Worm (Caenorhabditis elegans) whole organism, L4 larva: ENCODE measurements around the gene rpl-18.

Source experiments
- D1046.2 ChIP-seq: fragments of 200-800 bp; sonication (Bioruptor generic); IDR thresholded peaks from 2 replicates; pipeline ENCODE4 v1.3.6; 2022; ENCODE audit warnings: missing genetic modification characterization, missing compliant biosample characterization
- F26F4.8 ChIP-seq: fragments of 200-800 bp; sonication (Bioruptor generic); conservative IDR thresholded peaks from 2 replicates; pipeline ENCODE4 v1.3.6; 2022; ENCODE audit warnings: missing genetic modification characterization, missing compliant biosample characterization
- F37D6.2 ChIP-seq: sonication (generic microtip); optimal IDR thresholded peaks from 2 replicates; lab custom pipeline; 2016; ENCODE audit warnings: mild to moderate bottlenecking, missing genetic modification characterization, missing compliant biosample characterization
- F44E2.7 ChIP-seq: fragments of 200-800 bp; sonication (Bioruptor generic); IDR thresholded peaks from 2 replicates; pipeline ENCODE4 v2.1.2; 2022; ENCODE audit warnings: missing genetic modification characterization, missing compliant biosample characterization
- R02D3.7 ChIP-seq: fragments of 150-350 bp; sonication (generic microtip); optimal IDR thresholded peaks from 3 replicates; lab custom pipeline; 2014; ENCODE audit warnings: missing biosample characterization, missing genetic modification characterization
- T20F7.1 ChIP-seq: fragments of 200-800 bp; sonication (Bioruptor generic); optimal IDR thresholded peaks from 2 replicates; lab custom pipeline; 2018; ENCODE audit warnings: mild to moderate bottlenecking, missing genetic modification characterization, missing compliant biosample characterization
- Y105C5A.15 ChIP-seq: fragments of 200-800 bp; sonication (Bioruptor generic); IDR thresholded peaks from 2 replicates; pipeline ENCODE4 v1.3.6; 2022; ENCODE audit warnings: missing genetic modification characterization, missing compliant biosample characterization
- Y48G9A.11 ChIP-seq: fragments of 200-800 bp; sonication (Bioruptor generic); IDR thresholded peaks from 2 replicates; pipeline ENCODE4 v1.3.6; 2022; ENCODE audit warnings: missing genetic modification reagents, missing genetic modification characterization, missing compliant biosample characterization
- Y5F2A.4 ChIP-seq: fragments of 200-800 bp; sonication (Bioruptor generic); optimal IDR thresholded peaks from 2 replicates; lab custom pipeline; 2018; ENCODE audit warnings: mild to moderate bottlenecking, missing genetic modification characterization, missing compliant biosample characterization
- Y75B8A.6 ChIP-seq: fragments of 200-800 bp; sonication (Bioruptor generic); IDR thresholded peaks from 2 replicates; pipeline ENCODE4 v1.3.6; 2022; ENCODE audit warnings: missing genetic modification reagents, missing genetic modification characterization, missing compliant biosample characterization
- ZK337.2 ChIP-seq: fragments of 200-800 bp; sonication (Bioruptor generic); IDR thresholded peaks from 2 replicates; pipeline ENCODE4 v1.3.6; 2022; ENCODE audit warnings: missing genetic modification reagents, missing genetic modification characterization, missing compliant biosample characterization
- aha-1 ChIP-seq: fragments of 150-350 bp; peaks from one replicate; lab custom pipeline; 2014; ENCODE audit warnings: missing biosample characterization, missing genetic modification characterization
- arid-1 ChIP-seq: fragments of 200-800 bp; sonication (Bioruptor generic); conservative IDR thresholded peaks from 2 replicates; pipeline ENCODE4 v1.3.6; 2022; ENCODE audit warnings: missing genetic modification reagents, missing genetic modification characterization, missing compliant biosample characterization
- ceh-32 ChIP-seq: sonication (generic microtip); optimal IDR thresholded peaks from 2 replicates; lab custom pipeline; 2016; ENCODE audit warnings: mild to moderate bottlenecking, missing genetic modification characterization, missing compliant biosample characterization; ENCODE audit not compliant: poor library complexity
- ctbp-1 ChIP-seq: fragments of 200-800 bp; sonication (Bioruptor generic); IDR thresholded peaks from 2 replicates; pipeline ENCODE4 v1.3.6; 2022; ENCODE audit warnings: missing genetic modification reagents, missing genetic modification characterization, missing compliant biosample characterization
- daf-16 ChIP-seq, 3 experiments: sonication (generic microtip); optimal IDR thresholded peaks; 2 replicates each; lab custom pipeline; 2016 to 2017; ENCODE audit warnings: missing genetic modification characterization in 3 of 3, missing genetic modification reagents in 3 of 3, mild to moderate bottlenecking in 2 of 3, missing compliant biosample characterization in 2 of 3, missing biosample characterization in 1 of 3, moderate library complexity in 1 of 3
- daf-8 ChIP-seq: fragments of 200-800 bp; sonication (Bioruptor generic); IDR thresholded peaks from 2 replicates; pipeline ENCODE4 v1.3.6; 2022; ENCODE audit warnings: missing genetic modification characterization, missing compliant biosample characterization
- dpl-1 ChIP-seq: fragments of 150-350 bp; optimal IDR thresholded peaks from 2 replicates; lab custom pipeline; 2014; ENCODE audit warnings: missing biosample characterization, missing genetic modification reagents, missing genetic modification characterization
- egl-27 ChIP-seq: sonication (generic microtip); optimal IDR thresholded peaks from 3 replicates; lab custom pipeline; 2017; ENCODE audit warnings: missing biosample characterization, missing genetic modification reagents, missing genetic modification characterization
- egl-43 ChIP-seq: fragments of 200-800 bp; sonication (Bioruptor generic); IDR thresholded peaks from 2 replicates; pipeline ENCODE4 v1.3.6; 2022; ENCODE audit warnings: missing genetic modification reagents, missing genetic modification characterization, missing compliant biosample characterization
- fos-1 ChIP-seq: fragments of 150-350 bp; optimal IDR thresholded peaks from 2 replicates; lab custom pipeline; 2014; ENCODE audit warnings: missing biosample characterization, missing genetic modification characterization
- hif-1 ChIP-seq, 2 experiments: sonication (generic microtip); optimal IDR thresholded peaks; 2 replicates each; lab custom pipeline; 2016 to 2017; ENCODE audit warnings: missing compliant biosample characterization in 2 of 2, missing genetic modification characterization in 2 of 2, missing genetic modification reagents in 2 of 2, missing genotype in 2 of 2, mild to moderate bottlenecking in 1 of 2
- hlh-11 ChIP-seq: fragments of 200-800 bp; sonication (Bioruptor generic); optimal IDR thresholded peaks from 2 replicates; lab custom pipeline; 2018; ENCODE audit warnings: mild to moderate bottlenecking, missing genetic modification characterization, missing compliant biosample characterization
- jun-1 ChIP-seq: fragments of 150-350 bp; optimal IDR thresholded peaks from 2 replicates; lab custom pipeline; 2014; ENCODE audit warnings: missing biosample characterization, missing genetic modification reagents, missing genetic modification characterization
- lim-7 ChIP-seq: fragments of 200-800 bp; sonication (Bioruptor generic); IDR thresholded peaks from 2 replicates; pipeline ENCODE4 v1.3.6; 2022; ENCODE audit warnings: missing genetic modification characterization, missing compliant biosample characterization
- lin-1 ChIP-seq: fragments of 200-800 bp; sonication (Bioruptor generic); IDR thresholded peaks from 2 replicates; pipeline ENCODE4 v1.3.6; 2022; ENCODE audit warnings: missing genetic modification reagents, missing genetic modification characterization, missing compliant biosample characterization
- lin-15B ChIP-seq: fragments of 150-350 bp; sonication (generic microtip); optimal IDR thresholded peaks from 3 replicates; lab custom pipeline; 2014; ENCODE audit warnings: missing biosample characterization, missing genetic modification characterization
- lin-38 ChIP-seq: fragments of 200-800 bp; sonication (Bioruptor generic); IDR thresholded peaks from 2 replicates; pipeline ENCODE4 v1.3.6; 2022; ENCODE audit warnings: missing genetic modification reagents, missing genetic modification characterization, missing compliant biosample characterization
- madf-5 ChIP-seq, 2 experiments: fragments of 200-800 bp; sonication (Bioruptor generic); IDR thresholded peaks; 2 replicates each; pipeline ENCODE4 v1.3.6; 2022; ENCODE audit warnings: missing compliant biosample characterization in 2 of 2, missing genetic modification characterization in 2 of 2
- mdt-29 ChIP-seq: fragments of 200-800 bp; sonication (Bioruptor generic); IDR thresholded peaks from 2 replicates; pipeline ENCODE4 v1.3.6; 2022; ENCODE audit warnings: missing genetic modification reagents, missing genetic modification characterization, missing compliant biosample characterization
- mes-2 ChIP-seq: sonication (generic microtip); optimal IDR thresholded peaks from 2 replicates; lab custom pipeline; 2016; ENCODE audit warnings: missing genotype, mild to moderate bottlenecking, missing genetic modification characterization, missing compliant biosample characterization; ENCODE audit not compliant: poor library complexity, severe bottlenecking
- mxl-2 ChIP-seq: fragments of 200-800 bp; sonication (Bioruptor generic); conservative IDR thresholded peaks from 2 replicates; pipeline ENCODE4 v1.3.6; 2022; ENCODE audit warnings: missing genetic modification reagents, missing genetic modification characterization, missing compliant biosample characterization
- mxl-3 ChIP-seq: fragments of 200-800 bp; sonication (Bioruptor generic); optimal IDR thresholded peaks from 2 replicates; lab custom pipeline; 2018; ENCODE audit warnings: mild to moderate bottlenecking, missing genetic modification characterization, missing compliant biosample characterization
- nhr-102 ChIP-seq: sonication (generic microtip); optimal IDR thresholded peaks from 2 replicates; lab custom pipeline; 2016; ENCODE audit warnings: mild to moderate bottlenecking, missing genetic modification characterization, moderate library complexity, missing compliant biosample characterization
- nhr-11 ChIP-seq: fragments of 150-350 bp; optimal IDR thresholded peaks from 2 replicates; lab custom pipeline; 2014; ENCODE audit warnings: missing biosample characterization, missing genetic modification characterization
- nhr-111 ChIP-seq: fragments of 200-800 bp; sonication (Bioruptor generic); optimal IDR thresholded peaks from 2 replicates; lab custom pipeline; 2018; ENCODE audit warnings: mild to moderate bottlenecking, missing genetic modification characterization, missing compliant biosample characterization
- nhr-25 ChIP-seq: sonication (generic microtip); optimal IDR thresholded peaks from 2 replicates; lab custom pipeline; 2017; ENCODE audit warnings: missing genetic modification characterization, mild to moderate bottlenecking, missing compliant biosample characterization, antibody characterized with exemption, moderate library complexity, borderline replicate concordance; ENCODE audit not compliant: insufficient read depth
- nhr-6 ChIP-seq: fragments of 150-350 bp; optimal IDR thresholded peaks from 2 replicates; lab custom pipeline; 2014; ENCODE audit warnings: missing biosample characterization, missing genetic modification characterization
- nhr-77 ChIP-seq: fragments of 150-350 bp; optimal IDR thresholded peaks from 2 replicates; lab custom pipeline; 2014; ENCODE audit warnings: missing biosample characterization, missing genetic modification characterization
- pqm-1 ChIP-seq: sonication (generic microtip); optimal IDR thresholded peaks from 2 replicates; lab custom pipeline; 2017; ENCODE audit warnings: missing biosample characterization, missing genetic modification characterization
- rbr-2 ChIP-seq: sonication (generic microtip); optimal IDR thresholded peaks from 2 replicates; lab custom pipeline; 2016; ENCODE audit warnings: missing genotype, missing genetic modification characterization, missing compliant biosample characterization
- saeg-2 ChIP-seq: fragments of 200-800 bp; sonication (Bioruptor generic); IDR thresholded peaks from 2 replicates; pipeline ENCODE4 v1.3.6; 2022; ENCODE audit warnings: missing genetic modification reagents, missing genetic modification characterization, missing compliant biosample characterization
- snpc-1.2 ChIP-seq: fragments of 200-800 bp; sonication (Bioruptor generic); IDR thresholded peaks from 2 replicates; pipeline ENCODE4 v1.3.6; 2022; ENCODE audit warnings: missing genetic modification reagents, missing genetic modification characterization, missing compliant biosample characterization
- snpc-4 ChIP-seq: fragments of 150-350 bp; optimal IDR thresholded peaks from 2 replicates; lab custom pipeline; 2014; ENCODE audit warnings: missing biosample characterization, missing genetic modification characterization
- spr-1 ChIP-seq: sonication (generic microtip); optimal IDR thresholded peaks from 2 replicates; lab custom pipeline; 2016; ENCODE audit warnings: mild to moderate bottlenecking, missing genetic modification characterization, missing compliant biosample characterization
- spr-3 ChIP-seq: fragments of 200-800 bp; sonication (Bioruptor generic); optimal IDR thresholded peaks from 2 replicates; lab custom pipeline; 2018; ENCODE audit warnings: mild to moderate bottlenecking, missing genetic modification characterization, missing compliant biosample characterization
- tra-1 ChIP-seq: fragments of 200-800 bp; sonication (Bioruptor generic); IDR thresholded peaks from 2 replicates; pipeline ENCODE4 v1.3.6; 2022; ENCODE audit warnings: missing genetic modification reagents, missing genetic modification characterization, missing compliant biosample characterization
- vab-7 ChIP-seq: fragments of 200-800 bp; sonication (Bioruptor generic); IDR thresholded peaks from 2 replicates; pipeline ENCODE4 v1.3.6; 2022; ENCODE audit warnings: missing genetic modification reagents, missing genetic modification characterization, missing compliant biosample characterization
- zfp-3 ChIP-seq: fragments of 200-800 bp; sonication (Bioruptor generic); conservative IDR thresholded peaks from 2 replicates; pipeline ENCODE4 v1.3.6; 2022; ENCODE audit warnings: missing genetic modification reagents, missing genetic modification characterization, missing compliant biosample characterization
- zip-2 ChIP-seq: fragments of 150-350 bp; optimal IDR thresholded peaks from 2 replicates; lab custom pipeline; 2014; ENCODE audit warnings: missing biosample characterization, missing genetic modification characterization
- ztf-11 ChIP-seq: fragments of 150-350 bp; optimal IDR thresholded peaks from 2 replicates; lab custom pipeline; 2014; ENCODE audit warnings: missing biosample characterization, missing genetic modification characterization
- ztf-7 ChIP-seq: fragments of 150-350 bp; optimal IDR thresholded peaks from 2 replicates; lab custom pipeline; 2014; ENCODE audit warnings: missing biosample characterization, missing genetic modification characterization

rpl-18 gene

DNA sequence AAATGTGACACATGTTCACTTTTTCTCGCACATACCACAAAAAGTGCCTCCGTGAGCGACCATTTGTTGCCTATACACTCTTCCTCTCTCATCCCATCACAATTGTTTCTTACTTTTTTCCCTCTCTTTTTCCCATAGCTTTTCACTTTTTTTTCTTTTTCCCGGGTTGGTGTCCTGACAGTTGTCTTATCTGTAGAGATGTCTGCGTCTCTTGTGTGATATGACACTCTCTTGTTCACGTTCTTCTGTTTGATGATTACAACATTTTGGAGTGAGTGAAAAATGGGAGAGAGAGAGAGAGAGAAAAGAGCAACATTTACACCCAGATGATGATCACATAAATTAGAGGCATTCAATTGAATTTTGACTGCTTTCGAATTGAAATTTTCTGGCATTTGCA, 48.7 kb downstream of the rpl-18 start:
- peak; percentile 48 for TF ChIP-seq ztf-7 (tag; lab: Kevin White, UChicago)
- no peak for TF ChIP-seq egl-27
- TF ChIP-seq T20F7.1 (GFP tag; lab: Kevin White, UChicago): peak; percentile 18
- no peak for TF ChIP-seq F44E2.7 (GFP tag; lab: Robert Waterston, UW)
- TF ChIP-seq nhr-102: no peak
- TF ChIP-seq lin-38 (GFP tag; lab: Robert Waterston, UW): no peak
- no peak for TF ChIP-seq ceh-32 (tag; lab: Kevin White, UChicago)
- no peak for TF ChIP-seq mes-2 (tag; lab: Kevin White, UChicago)
- no peak for TF ChIP-seq nhr-6
- TF ChIP-seq jun-1 (tag; lab: Kevin White, UChicago): no peak
- no peak for TF ChIP-seq mxl-2 (GFP tag; lab: Robert Waterston, UW)
- TF ChIP-seq F26F4.8 (GFP tag; lab: Robert Waterston, UW): no peak
- TF ChIP-seq pqm-1 (tag; lab: Kevin White, UChicago): peak; percentile 78
- TF ChIP-seq vab-7 (GFP tag; lab: Robert Waterston, UW): no peak
- TF ChIP-seq nhr-111 (GFP tag; lab: Kevin White, UChicago): no peak
- no peak for TF ChIP-seq arid-1 (GFP tag; lab: Robert Waterston, UW)
- TF ChIP-seq D1046.2: no peak
- no peak for TF ChIP-seq Y105C5A.15
- no peak for TF ChIP-seq R02D3.7
- no peak for TF ChIP-seq egl-43 (GFP tag; lab: Robert Waterston, UW)
- no peak for TF ChIP-seq daf-8 (GFP tag; lab: Robert Waterston, UW)
- no peak for TF ChIP-seq zfp-3 (GFP tag; lab: Robert Waterston, UW)
- peak; percentile 93 for TF ChIP-seq hlh-11 (tag; lab: Kevin White, UChicago)
- no peak for TF ChIP-seq lim-7 (GFP tag; lab: Robert Waterston, UW)
- no peak for TF ChIP-seq Y75B8A.6 (GFP tag; lab: Robert Waterston, UW)
- no peak; the same call in 1 of the 2 replicates for TF ChIP-seq lin-1 (GFP tag; lab: Robert Waterston, UW)
- TF ChIP-seq hif-1 (tag; optimal IDR thresholded peaks at IDR 0.05; lab: Kevin White, UChicago): no peak
- TF ChIP-seq ZK337.2: no peak
- TF ChIP-seq dpl-1 (GFP tag; lab: Kevin White, UChicago): peak; percentile 38
- TF ChIP-seq snpc-1.2: no peak
- TF ChIP-seq saeg-2 (GFP tag; lab: Robert Waterston, UW): no peak
- TF ChIP-seq nhr-25 (tag; lab: Kevin White, UChicago): no peak
- TF ChIP-seq snpc-4 (tag; lab: Kevin White, UChicago): no peak
- no peak for TF ChIP-seq mxl-3
- no peak for TF ChIP-seq fos-1 (tag; lab: Kevin White, UChicago)
- no peak for TF ChIP-seq zip-2 (tag; lab: Kevin White, UChicago)
- TF ChIP-seq nhr-11 (tag; lab: Kevin White, UChicago): peak; percentile 51
- TF ChIP-seq spr-1 (tag; lab: Kevin White, UChicago): peak; percentile 37
- TF ChIP-seq daf-16 (GFP tag; optimal IDR thresholded peaks at IDR 0.05; lab: Kevin White, UChicago): peak in 1 of 2 experiments; percentile 85
- peak; percentile 83 for TF ChIP-seq daf-16 (tag; optimal IDR thresholded peaks at IDR 0.05; lab: Kevin White, UChicago)
- no peak for TF ChIP-seq lin-15B (tag; lab: Kevin White, UChicago)
- no peak for TF ChIP-seq spr-3 (GFP tag; lab: Kevin White, UChicago)
- no peak for TF ChIP-seq mdt-29 (GFP tag; lab: Robert Waterston, UW)
- no peak for TF ChIP-seq aha-1 (tag; lab: Kevin White, UChicago)
- no peak for TF ChIP-seq Y5F2A.4 (GFP tag; lab: Kevin White, UChicago)
- TF ChIP-seq Y48G9A.11 (GFP tag; lab: Robert Waterston, UW): no peak
- TF ChIP-seq nhr-77 (tag; lab: Kevin White, UChicago): no peak
- TF ChIP-seq rbr-2 (tag; lab: Kevin White, UChicago): no peak
- no peak for TF ChIP-seq madf-5 (GFP tag; IDR thresholded peaks at IDR 0.05; lab: Robert Waterston, UW)
- no peak for TF ChIP-seq F37D6.2 (tag; lab: Kevin White, UChicago)
- no peak; the same call in none of the 2 replicates for TF ChIP-seq tra-1
- TF ChIP-seq ctbp-1 (GFP tag; lab: Robert Waterston, UW): no peak
- no peak for TF ChIP-seq ztf-11 (tag; lab: Kevin White, UChicago)
